Worm (Caenorhabditis elegans) whole organism, L2 larva: Measurements from ENCODE around the gene tpra-1.

Source experiments
- ama-1 ChIP-seq: fragments of 150-350 bp; optimal IDR thresholded peaks from 2 replicates; lab custom pipeline; 2018; ENCODE audit warnings: inconsistent platforms
- dmd-4 ChIP-seq: sonication (generic microtip); optimal IDR thresholded peaks from 2 replicates; lab custom pipeline; 2017; ENCODE audit warnings: missing biosample characterization, missing genetic modification characterization
- nhr-237 ChIP-seq: fragments of 150-350 bp; optimal IDR thresholded peaks from 2 replicates; lab custom pipeline; 2014; ENCODE audit warnings: missing biosample characterization, missing genetic modification characterization
- sma-9 ChIP-seq, 2 experiments: fragments of 150-350 bp in 1 of 2; sonication (generic microtip) in 1 of 2; optimal IDR thresholded peaks; 2 replicates each; lab custom pipeline; 2014 to 2016; ENCODE audit warnings: missing genetic modification characterization in 2 of 2, mild to moderate bottlenecking in 1 of 2, missing biosample characterization in 1 of 2, missing compliant biosample characterization in 1 of 2, missing genetic modification reagents in 1 of 2, moderate library complexity in 1 of 2

DNA sequence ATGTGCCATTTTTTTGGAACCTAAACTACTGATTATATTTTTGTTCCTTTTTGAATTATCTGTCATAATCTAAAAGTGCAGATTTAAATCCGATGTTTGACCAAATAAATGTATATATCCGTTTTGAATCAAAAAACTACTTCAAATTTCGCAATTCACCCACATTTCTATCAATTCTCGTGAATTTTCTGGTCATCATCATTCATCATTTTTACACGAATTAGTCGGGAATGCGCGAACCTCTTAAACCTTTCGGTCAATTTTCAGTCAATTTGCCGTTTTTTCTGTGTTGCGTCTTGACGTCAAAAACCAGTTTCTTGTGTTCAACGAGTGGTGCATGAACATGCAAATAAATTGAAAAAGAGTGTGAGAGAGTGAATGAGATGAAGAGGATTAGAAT lies 2.2 kb upstream of the tpra-1 start:
- TF ChIP-seq ama-1 (lab: Kevin White, UChicago) (no peak), dmd-4 (tag; lab: Kevin White, UChicago) (no peak), nhr-237 (no peak), sma-9 (GFP tag; optimal IDR thresholded peaks at IDR 0.05; lab: Kevin White, UChicago) (no peak), sma-9 (tag; optimal IDR thresholded peaks at IDR 0.05; lab: Kevin White, UChicago) (no peak)
